Worm (Caenorhabditis elegans) whole organism, late embryonic: Measurements from ENCODE around the gene srh-135.

Experiments used
- C38D4.7 ChIP-seq: fragments of 200-800 bp; sonication (Bioruptor generic); optimal IDR thresholded peaks from 2 replicates; lab custom pipeline; 2018; ENCODE audit warnings: mild to moderate bottlenecking, missing genetic modification characterization, moderate library complexity, missing compliant biosample characterization
- Y22D7AL.16 ChIP-seq: sonication (generic microtip); optimal IDR thresholded peaks from 2 replicates; lab custom pipeline; 2016; ENCODE audit warnings: missing genetic modification characterization, missing compliant biosample characterization
- ama-1 ChIP-seq: fragments of 150-350 bp; optimal IDR thresholded peaks from 2 replicates; lab custom pipeline; 2014
- ceh-18 ChIP-seq: sonication (generic microtip); optimal IDR thresholded peaks from 2 replicates; lab custom pipeline; 2016; ENCODE audit warnings: missing genetic modification characterization, missing compliant biosample characterization
- ceh-19 ChIP-seq: fragments of 200-800 bp; sonication (Bioruptor generic); optimal IDR thresholded peaks from 2 replicates; lab custom pipeline; 2018; ENCODE audit warnings: mild to moderate bottlenecking, missing genetic modification characterization, missing compliant biosample characterization
- ceh-2 ChIP-seq: sonication (generic microtip); optimal IDR thresholded peaks from 2 replicates; lab custom pipeline; 2016; ENCODE audit warnings: missing genotype, missing genetic modification characterization, missing compliant biosample characterization
- ceh-22 ChIP-seq: sonication (generic microtip); optimal IDR thresholded peaks from 2 replicates; lab custom pipeline; 2017; ENCODE audit warnings: missing biosample characterization, missing genetic modification characterization
- ceh-24 ChIP-seq: sonication (generic microtip); optimal IDR thresholded peaks from 2 replicates; lab custom pipeline; 2016; ENCODE audit warnings: mild to moderate bottlenecking, missing genetic modification characterization, missing compliant biosample characterization
- ceh-30 ChIP-seq: fragments of 150-350 bp; optimal IDR thresholded peaks from 2 replicates; lab custom pipeline; 2014; ENCODE audit warnings: missing biosample characterization, missing genetic modification characterization
- ceh-9 ChIP-seq: sonication (generic microtip); optimal IDR thresholded peaks from 2 replicates; lab custom pipeline; 2016; ENCODE audit warnings: mild to moderate bottlenecking, missing genetic modification characterization, inconsistent platforms, missing compliant biosample characterization
- dmd-4 ChIP-seq: sonication (generic microtip); optimal IDR thresholded peaks from 2 replicates; lab custom pipeline; 2016; ENCODE audit warnings: borderline replicate concordance, missing genetic modification characterization, missing compliant biosample characterization
- elt-2 ChIP-seq: sonication (generic microtip); optimal IDR thresholded peaks from 2 replicates; lab custom pipeline; 2016; ENCODE audit warnings: missing genetic modification reagents, missing genetic modification characterization, missing compliant biosample characterization
- elt-4 ChIP-seq: sonication (generic microtip); optimal IDR thresholded peaks from 2 replicates; lab custom pipeline; 2016; ENCODE audit warnings: missing genetic modification characterization, missing compliant biosample characterization
- eyg-1 ChIP-seq: sonication (generic microtip); optimal IDR thresholded peaks from 2 replicates; lab custom pipeline; 2016; ENCODE audit warnings: missing genotype, missing genetic modification characterization, missing compliant biosample characterization
- fkh-10 ChIP-seq: fragments of 150-350 bp; optimal IDR thresholded peaks from 2 replicates; lab custom pipeline; 2014; ENCODE audit warnings: missing biosample characterization, missing genetic modification reagents, missing genetic modification characterization
- gmeb-2 ChIP-seq: sonication (generic microtip); optimal IDR thresholded peaks from 2 replicates; lab custom pipeline; 2016; ENCODE audit warnings: missing genetic modification characterization, inconsistent platforms, missing compliant biosample characterization
- hlh-13 ChIP-seq: fragments of 200-800 bp; sonication (Bioruptor generic); optimal IDR thresholded peaks from 2 replicates; lab custom pipeline; 2018; ENCODE audit warnings: mild to moderate bottlenecking, missing genetic modification characterization, missing compliant biosample characterization
- hlh-6 ChIP-seq: sonication (generic microtip); optimal IDR thresholded peaks from 2 replicates; lab custom pipeline; 2016; ENCODE audit warnings: missing genotype, missing genetic modification characterization, missing compliant biosample characterization
- nhr-232 ChIP-seq: sonication (generic microtip); optimal IDR thresholded peaks from 2 replicates; lab custom pipeline; 2016; ENCODE audit warnings: missing genetic modification characterization, missing compliant biosample characterization
- npax-4 ChIP-seq: sonication (generic microtip); optimal IDR thresholded peaks from 2 replicates; lab custom pipeline; 2016; ENCODE audit warnings: missing genetic modification characterization, missing compliant biosample characterization
- odd-2 ChIP-seq: sonication (generic microtip); optimal IDR thresholded peaks from 2 replicates; lab custom pipeline; 2017; ENCODE audit warnings: antibody characterized with exemption, mild to moderate bottlenecking, missing genetic modification characterization, missing compliant biosample characterization
- pag-3 ChIP-seq: sonication (generic microtip); optimal IDR thresholded peaks from 2 replicates; lab custom pipeline; 2016; ENCODE audit warnings: missing compliant biosample characterization, missing genetic modification characterization, borderline replicate concordance
- pat-9 ChIP-seq: fragments of 200-800 bp; sonication (Bioruptor generic); optimal IDR thresholded peaks from 2 replicates; lab custom pipeline; 2018; ENCODE audit warnings: mild to moderate bottlenecking, missing genetic modification characterization, moderate library complexity, missing compliant biosample characterization
- pha-4 ChIP-seq: fragments of 150-350 bp; optimal IDR thresholded peaks from 2 replicates; lab custom pipeline; 2018; ENCODE audit warnings: missing biosample characterization, missing genetic modification reagents, missing genetic modification characterization
- pros-1 ChIP-seq: fragments of 150-350 bp; optimal IDR thresholded peaks from 2 replicates; lab custom pipeline; 2014; ENCODE audit warnings: missing biosample characterization, missing genetic modification reagents, missing genetic modification characterization
- ref-2 ChIP-seq: sonication (generic microtip); optimal IDR thresholded peaks from 2 replicates; lab custom pipeline; 2016; ENCODE audit warnings: missing genetic modification characterization, missing compliant biosample characterization
- rnt-1 ChIP-seq: sonication (generic microtip); optimal IDR thresholded peaks from 2 replicates; lab custom pipeline; 2016; ENCODE audit warnings: missing genetic modification characterization, missing compliant biosample characterization
- sdc-2 ChIP-seq: sonication (generic microtip); optimal IDR thresholded peaks from 2 replicates; lab custom pipeline; 2016; ENCODE audit warnings: missing genotype, missing genetic modification characterization, missing compliant biosample characterization
- sox-2 ChIP-seq: fragments of 200-800 bp; sonication (Bioruptor generic); IDR thresholded peaks from 2 replicates; pipeline ENCODE4 v1.3.6; 2022; ENCODE audit warnings: missing genetic modification reagents, missing genetic modification characterization, missing compliant biosample characterization
- syd-9 ChIP-seq: sonication (generic microtip); optimal IDR thresholded peaks from 2 replicates; lab custom pipeline; 2016; ENCODE audit warnings: mild to moderate bottlenecking, missing genetic modification characterization, moderate library complexity, missing compliant biosample characterization
- tbx-2 ChIP-seq: sonication (generic microtip); optimal IDR thresholded peaks from 2 replicates; lab custom pipeline; 2016; ENCODE audit warnings: missing genetic modification characterization, missing compliant biosample characterization
- tbx-7 ChIP-seq: sonication (generic microtip); optimal IDR thresholded peaks from 2 replicates; lab custom pipeline; 2016; ENCODE audit warnings: missing genotype, missing genetic modification characterization, missing compliant biosample characterization
- ttx-3 ChIP-seq: sonication (generic microtip); optimal IDR thresholded peaks from 2 replicates; lab custom pipeline; 2016; ENCODE audit warnings: missing genetic modification reagents, missing genetic modification characterization, missing compliant biosample characterization
- unc-3 ChIP-seq, 2 experiments: fragments of 200-800 bp in 1 of 2; sonication (Bioruptor generic) in 1 of 2; sonication (generic microtip) in 1 of 2; conservative IDR thresholded peaks in 1 of 2; optimal IDR thresholded peaks in 1 of 2; 2 replicates each; pipeline versions ENCODE4 v1.3.6 to Lab custom; 2016 to 2022; ENCODE audit warnings: missing compliant biosample characterization in 2 of 2, missing genetic modification characterization in 2 of 2, missing genetic modification reagents in 1 of 2
- unc-42 ChIP-seq: sonication (generic microtip); optimal IDR thresholded peaks from 2 replicates; lab custom pipeline; 2016; ENCODE audit warnings: missing genotype, missing genetic modification characterization, missing compliant biosample characterization
- unc-55 ChIP-seq: sonication (generic microtip); optimal IDR thresholded peaks from 2 replicates; lab custom pipeline; 2017; ENCODE audit warnings: missing biosample characterization, missing genetic modification reagents, missing genetic modification characterization
- zip-5 ChIP-seq: sonication (generic microtip); optimal IDR thresholded peaks from 2 replicates; lab custom pipeline; 2016; ENCODE audit warnings: missing genetic modification characterization, missing compliant biosample characterization
- ztf-16 ChIP-seq: sonication (generic microtip); optimal IDR thresholded peaks from 2 replicates; lab custom pipeline; 2017; ENCODE audit warnings: missing genetic modification characterization, missing compliant biosample characterization

Gene srh-135

DNA sequence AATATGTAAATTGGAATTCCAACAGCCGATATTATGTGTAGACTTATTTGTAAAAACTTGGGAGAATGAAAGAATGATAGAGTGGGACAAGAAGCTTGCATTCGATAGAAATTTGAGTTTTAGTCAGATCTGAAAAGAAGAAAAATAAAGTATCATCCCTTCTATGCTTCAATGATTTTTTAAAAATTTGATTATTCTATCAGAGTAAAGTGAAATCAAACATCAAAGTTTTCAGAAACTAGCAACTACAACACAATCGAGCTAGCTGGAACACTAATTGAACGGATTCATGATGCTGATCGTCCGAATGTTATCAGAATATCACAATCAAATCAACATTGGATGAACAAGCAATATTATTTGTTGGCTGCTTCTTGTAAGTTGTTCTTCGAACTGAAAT, at the start of gene srh-135:
Gene srh-135, minus strand, starts transcription at position 101 of the 400 bp plus-strand sequence.
- TF ChIP-seq rnt-1 (tag; lab: Kevin White, UChicago) (no peak), sdc-2 (tag; lab: Kevin White, UChicago) (no peak), tbx-2 (tag; lab: Kevin White, UChicago) (no peak), unc-42 (tag; lab: Kevin White, UChicago) (no peak), ttx-3 (tag; lab: Kevin White, UChicago) (no peak), unc-55 (no peak), hlh-13 (GFP tag; lab: Kevin White, UChicago) (no peak), ceh-22 (no peak), hlh-6 (tag; lab: Kevin White, UChicago) (no peak), pag-3 (no peak), npax-4 (tag; lab: Kevin White, UChicago) (no peak), ceh-24 (tag; lab: Kevin White, UChicago) (no peak), dmd-4 (no peak), pat-9 (tag; lab: Kevin White, UChicago) (no peak), tbx-7 (tag; lab: Kevin White, UChicago) (no peak), gmeb-2 (tag; lab: Kevin White, UChicago) (no peak), elt-4 (tag; lab: Kevin White, UChicago) (no peak), elt-2 (tag; lab: Kevin White, UChicago) (no peak), pros-1 (tag; lab: Kevin White, UChicago) (no peak), ama-1 (lab: Kevin White, UChicago) (no peak)
- TF ChIP-seq, all 69 proteins: peak for 0

- TF ChIP-seq hlh-13 (GFP tag; lab: Kevin White, UChicago) (no peak), sox-2 (no peak), ceh-30 (tag; lab: Kevin White, UChicago) (no peak), hlh-6 (tag; lab: Kevin White, UChicago) (no peak), fkh-10 (GFP tag; lab: Kevin White, UChicago) (no peak), pat-9 (tag; lab: Kevin White, UChicago) (no peak), Y22D7AL.16 (no peak), zip-5 (tag; lab: Kevin White, UChicago) (no peak), tbx-2 (tag; lab: Kevin White, UChicago) (no peak), ref-2 (tag; lab: Kevin White, UChicago) (no peak), ceh-18 (tag; lab: Kevin White, UChicago) (no peak)
Observed at ce11 chrII:10271093-10271492, 44.2 kb upstream of the srh-135 start, which contains the start of gene F54B3.4. TSS of gene F54B3.4 (minus strand) at chrII:10271193.

DNA sequence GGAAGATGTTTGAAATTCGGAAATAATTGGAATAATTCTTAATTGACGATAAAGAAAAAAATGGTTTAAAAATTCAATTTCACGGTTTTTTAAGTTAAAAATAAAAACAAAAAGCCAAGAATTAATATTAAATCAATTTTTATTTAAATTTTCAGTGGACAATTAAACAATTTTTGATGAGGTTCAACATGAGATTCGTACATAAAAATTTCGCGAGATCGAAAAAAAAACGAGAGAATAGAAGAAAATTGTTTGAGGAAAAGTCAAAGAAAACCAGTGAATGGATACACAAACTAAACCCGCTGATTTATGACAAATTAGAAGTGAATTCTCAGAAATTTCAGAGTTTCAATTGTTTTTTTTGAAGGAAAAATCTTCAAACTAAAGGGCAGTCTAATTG, 43.1 kb upstream of the srh-135 start, which contains the start of gene F54B3.2:
Gene F54B3.2, minus strand, starts transcription at position 101 of the 400 bp plus-strand sequence.
- TF ChIP-seq unc-3 (GFP tag; conservative IDR thresholded peaks at IDR 0.05; lab: Robert Waterston, UW) (no peak), unc-3 (tag; optimal IDR thresholded peaks at IDR 0.05; lab: Kevin White, UChicago) (no peak), ceh-9 (tag; lab: Kevin White, UChicago) (no peak), C38D4.7 (GFP tag; lab: Kevin White, UChicago) (no peak), ceh-19 (GFP tag; lab: Kevin White, UChicago) (no peak), syd-9 (tag; lab: Kevin White, UChicago) (no peak)

DNA sequence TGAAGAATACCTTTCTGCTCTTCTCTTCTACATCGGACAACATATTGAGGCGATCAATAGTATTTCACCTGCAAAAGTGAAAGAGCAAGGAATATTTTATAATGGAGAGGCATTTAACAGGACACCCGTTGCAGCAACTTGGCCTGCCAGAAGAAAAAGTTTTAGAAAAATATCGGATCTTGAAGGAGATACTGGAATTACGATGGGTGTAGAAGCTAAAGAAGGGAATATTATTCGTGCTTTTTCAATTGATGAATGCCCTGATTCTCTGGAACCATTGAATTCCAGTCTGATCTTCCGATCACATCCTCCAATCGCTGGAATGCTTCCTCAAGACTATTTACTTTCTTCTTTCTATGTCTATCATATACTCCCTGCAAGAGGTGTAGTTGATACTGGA, 34.3 kb upstream of the srh-135 start:
- TF ChIP-seq zip-5 (tag; lab: Kevin White, UChicago) (no peak), ceh-2 (tag; lab: Kevin White, UChicago) (no peak), nhr-232 (tag; lab: Kevin White, UChicago) (no peak), dmd-4 (no peak), ama-1 (lab: Kevin White, UChicago) (no peak), ceh-22 (no peak)

- TF ChIP-seq syd-9 (tag; lab: Kevin White, UChicago) (no peak), sdc-2 (tag; lab: Kevin White, UChicago) (no peak), pha-4 (tag; lab: Kevin White, UChicago) (no peak), unc-3 (GFP tag; conservative IDR thresholded peaks at IDR 0.05; lab: Robert Waterston, UW) (no peak), unc-3 (tag; optimal IDR thresholded peaks at IDR 0.05; lab: Kevin White, UChicago) (no peak), eyg-1 (tag; lab: Kevin White, UChicago) (no peak), tbx-2 (tag; lab: Kevin White, UChicago) (no peak), ztf-16 (tag; lab: Kevin White, UChicago) (no peak), sox-2 (no peak), odd-2 (tag; lab: Kevin White, UChicago) (no peak), ttx-3 (tag; lab: Kevin White, UChicago) (no peak), C38D4.7 (GFP tag; lab: Kevin White, UChicago) (no peak)
Observed at ce11 chrII:10252048-10252447, 25.1 kb upstream of the srh-135 start.
